Worm (Caenorhabditis elegans) whole organism, late embryonic: ENCODE measurements around the gene R05G9.5.

ENCODE experiments used
- K02D7.2 ChIP-seq: sonication (generic microtip); optimal IDR thresholded peaks from 2 replicates; lab custom pipeline; 2017; ENCODE audit warnings: mild to moderate bottlenecking, missing genetic modification characterization, missing compliant biosample characterization
- K09A11.1 ChIP-seq: sonication (generic microtip); optimal IDR thresholded peaks from 2 replicates; lab custom pipeline; 2017; ENCODE audit warnings: antibody characterized with exemption, mild to moderate bottlenecking, missing genetic modification characterization, missing compliant biosample characterization; ENCODE audit not compliant: insufficient read depth
- T23F11.4 ChIP-seq: fragments of 200-800 bp; sonication (Bioruptor generic); optimal IDR thresholded peaks from 2 replicates; lab custom pipeline; 2018; ENCODE audit warnings: mild to moderate bottlenecking, missing genetic modification characterization, missing compliant biosample characterization
- Y22D7AL.16 ChIP-seq: sonication (generic microtip); optimal IDR thresholded peaks from 2 replicates; lab custom pipeline; 2016; ENCODE audit warnings: missing genetic modification characterization, missing compliant biosample characterization
- ama-1 ChIP-seq: fragments of 150-350 bp; optimal IDR thresholded peaks from 2 replicates; lab custom pipeline; 2014
- ceh-22 ChIP-seq: sonication (generic microtip); optimal IDR thresholded peaks from 2 replicates; lab custom pipeline; 2017; ENCODE audit warnings: missing biosample characterization, missing genetic modification characterization
- ceh-30 ChIP-seq: fragments of 150-350 bp; optimal IDR thresholded peaks from 2 replicates; lab custom pipeline; 2014; ENCODE audit warnings: missing biosample characterization, missing genetic modification characterization
- elt-2 ChIP-seq: sonication (generic microtip); optimal IDR thresholded peaks from 2 replicates; lab custom pipeline; 2016; ENCODE audit warnings: missing genetic modification reagents, missing genetic modification characterization, missing compliant biosample characterization
- ets-4 ChIP-seq: sonication (generic microtip); optimal IDR thresholded peaks from 2 replicates; lab custom pipeline; 2016; ENCODE audit warnings: missing genetic modification characterization, missing compliant biosample characterization
- eyg-1 ChIP-seq: sonication (generic microtip); optimal IDR thresholded peaks from 2 replicates; lab custom pipeline; 2016; ENCODE audit warnings: missing genotype, missing genetic modification characterization, missing compliant biosample characterization
- hlh-6 ChIP-seq: sonication (generic microtip); optimal IDR thresholded peaks from 2 replicates; lab custom pipeline; 2016; ENCODE audit warnings: missing genotype, missing genetic modification characterization, missing compliant biosample characterization
- lim-6 ChIP-seq: sonication (generic microtip); optimal IDR thresholded peaks from 2 replicates; lab custom pipeline; 2016; ENCODE audit warnings: missing genetic modification characterization, missing compliant biosample characterization
- pax-1 ChIP-seq: fragments of 150-350 bp; optimal IDR thresholded peaks from 2 replicates; lab custom pipeline; 2014; ENCODE audit warnings: missing biosample characterization, missing genetic modification characterization
- pqm-1 ChIP-seq: sonication (generic microtip); optimal IDR thresholded peaks from 2 replicates; lab custom pipeline; 2016; ENCODE audit warnings: missing genetic modification characterization, missing compliant biosample characterization

DNA sequence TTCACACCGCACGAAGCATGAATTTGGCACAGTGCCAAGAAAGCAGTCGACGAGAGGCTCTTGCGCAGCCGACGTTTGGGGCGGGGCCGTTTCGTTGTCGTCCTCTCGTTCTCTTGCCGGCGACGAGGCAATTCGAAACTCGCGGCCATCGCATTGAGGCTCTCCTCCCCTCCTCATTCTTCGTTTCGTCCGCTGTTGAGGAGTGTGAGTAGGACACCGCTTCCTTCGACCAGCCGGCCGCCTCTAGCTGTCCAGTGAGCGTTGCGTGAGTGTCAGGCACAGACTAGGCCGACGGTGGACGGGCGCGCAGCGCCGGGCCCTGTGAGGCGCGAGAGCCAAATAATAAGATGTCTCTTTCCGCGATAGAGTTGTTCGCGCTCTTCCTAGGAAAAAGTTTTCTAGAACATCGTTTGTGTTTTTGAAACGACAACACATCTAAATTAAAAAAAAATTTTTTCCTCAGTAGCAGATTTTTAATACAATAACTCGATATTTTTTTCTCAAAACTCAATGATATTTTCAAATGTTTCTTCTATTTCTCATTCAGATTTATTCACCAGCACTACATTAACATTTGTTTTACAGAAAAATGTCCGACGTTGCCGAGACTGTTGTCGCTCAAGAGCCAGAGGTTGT is 8.1 kb downstream of the R05G9.5 start, which contains the start of the genes T28D9.11 and T28D9.1:
- TF ChIP-seq Y22D7AL.16 (tag; lab: Kevin White, UChicago) (no peak), ceh-22 (tag; lab: Kevin White, UChicago) (peak; percentile 19), K09A11.1 (tag; lab: Kevin White, UChicago) (no peak), elt-2 (tag; lab: Kevin White, UChicago) (no peak), eyg-1 (tag; lab: Kevin White, UChicago) (peak; percentile 7), K02D7.2 (tag; lab: Kevin White, UChicago) (no peak), lim-6 (tag; lab: Kevin White, UChicago) (no peak), ceh-30 (tag; lab: Kevin White, UChicago) (no peak), ama-1 (lab: Kevin White, UChicago) (no peak), hlh-6 (tag; lab: Kevin White, UChicago) (peak; percentile 16), pqm-1 (no peak), T23F11.4 (GFP tag; lab: Kevin White, UChicago) (peak; percentile 38), ets-4 (peak; percentile 27), pax-1 (no peak)
